Fruit fly (Drosophila melanogaster) whole organism, embryonic: ENCODE data around the gene Pvr.

Experiments
- CG10543 ChIP-seq: fragments of 200-800 bp; sonication (Bioruptor generic); optimal IDR thresholded peaks from 3 replicates; lab custom pipeline; 2017; ENCODE audit warnings: missing biosample characterization, mild to moderate bottlenecking, missing genetic modification characterization, moderate library complexity
- CG11093 ChIP-seq: fragments of 200-800 bp; sonication (Bioruptor generic); IDR thresholded peaks from 3 replicates; pipeline ENCODE4 v1.3.6; 2022; ENCODE audit warnings: missing biosample characterization, missing genetic modification characterization
- CG14710 ChIP-seq: fragments of 200-800 bp; sonication (Bioruptor generic); optimal IDR thresholded peaks from 3 replicates; lab custom pipeline; 2019; ENCODE audit warnings: missing biosample characterization, mild to moderate bottlenecking, missing genetic modification characterization, moderate library complexity
- CG15696 ChIP-seq: fragments of 200-800 bp; sonication (Bioruptor generic); optimal IDR thresholded peaks from 2 replicates; lab custom pipeline; 2019; ENCODE audit warnings: missing biosample characterization, mild to moderate bottlenecking, missing genetic modification characterization, moderate library complexity
- CG17361 ChIP-seq: fragments of 200-800 bp; sonication (Bioruptor generic); IDR thresholded peaks from 3 replicates; pipeline ENCODE4 v1.3.6; 2022; ENCODE audit warnings: missing biosample characterization, missing genetic modification characterization
- CG18011 ChIP-seq: fragments of 200-800 bp; sonication (Bioruptor generic); optimal IDR thresholded peaks from 2 replicates; lab custom pipeline; 2017; ENCODE audit warnings: missing biosample characterization, missing genetic modification characterization, mild to moderate bottlenecking, moderate library complexity, missing genotype
- CG18262 ChIP-seq: fragments of 200-800 bp; optimal IDR thresholded peaks from 3 replicates; lab custom pipeline; 2019; ENCODE audit warnings: missing biosample characterization, mild to moderate bottlenecking, missing genetic modification characterization, moderate library complexity
- CG18764 ChIP-seq: fragments of 200-800 bp; sonication (Bioruptor generic); optimal IDR thresholded peaks from 3 replicates; lab custom pipeline; 2016; ENCODE audit warnings: missing biosample characterization, missing genetic modification characterization
- CG2202 ChIP-seq: fragments of 200-800 bp; sonication (Bioruptor generic); optimal IDR thresholded peaks from 2 replicates; lab custom pipeline; 2018; ENCODE audit warnings: missing biosample characterization, mild to moderate bottlenecking, missing genetic modification characterization
- CG30431 ChIP-seq: fragments of 200-800 bp; sonication (Bioruptor generic); optimal IDR thresholded peaks from 2 replicates; lab custom pipeline; 2017; ENCODE audit warnings: missing biosample characterization, missing genetic modification characterization
- CG31365 ChIP-seq: fragments of 200-800 bp; sonication (Bioruptor generic); optimal IDR thresholded peaks from 2 replicates; lab custom pipeline; 2018; ENCODE audit warnings: missing biosample characterization, mild to moderate bottlenecking, missing genetic modification characterization
- CG3281 ChIP-seq: fragments of 200-800 bp; sonication (Bioruptor generic); optimal IDR thresholded peaks from 3 replicates; lab custom pipeline; 2017; ENCODE audit warnings: missing biosample characterization, mild to moderate bottlenecking, missing genetic modification characterization
- CG4282 ChIP-seq: fragments of 200-800 bp; sonication (Bioruptor generic); optimal IDR thresholded peaks from 2 replicates; lab custom pipeline; 2016; ENCODE audit warnings: missing biosample characterization, missing genetic modification characterization
- CG4328 ChIP-seq: fragments of 200-800 bp; sonication (Bioruptor generic); optimal IDR thresholded peaks from 3 replicates; lab custom pipeline; 2017; ENCODE audit warnings: missing biosample characterization, missing genetic modification reagents, missing genetic modification characterization
- CG4707 ChIP-seq: fragments of 200-800 bp; sonication (Bioruptor generic); optimal IDR thresholded peaks from 2 replicates; lab custom pipeline; 2018; ENCODE audit warnings: missing biosample characterization, mild to moderate bottlenecking, missing genetic modification characterization, moderate library complexity
- CG6272 ChIP-seq: fragments of 200-800 bp; sonication (Bioruptor generic); IDR thresholded peaks from 2 replicates; pipeline ENCODE4 v1.3.6; 2022; ENCODE audit warnings: missing biosample characterization, missing genetic modification characterization
- CG6683 ChIP-seq: fragments of 200-800 bp; sonication (Bioruptor generic); optimal IDR thresholded peaks from 2 replicates; lab custom pipeline; 2017; ENCODE audit warnings: missing biosample characterization, mild to moderate bottlenecking, missing genetic modification characterization, missing genetic modification reagents
- CG6791 ChIP-seq: fragments of 200-800 bp; sonication (Bioruptor generic); IDR thresholded peaks from 3 replicates; pipeline ENCODE4 v1.3.6; 2022; ENCODE audit warnings: missing biosample characterization, missing genetic modification characterization; ENCODE audit not compliant: partially characterized antibody
- CG7839 ChIP-seq: fragments of 200-800 bp; sonication (Bioruptor generic); optimal IDR thresholded peaks from 3 replicates; lab custom pipeline; 2018; ENCODE audit warnings: missing biosample characterization, mild to moderate bottlenecking, missing genetic modification characterization, moderate library complexity
- CG7928 ChIP-seq: fragments of 200-800 bp; sonication (Bioruptor generic); optimal IDR thresholded peaks from 2 replicates; lab custom pipeline; 2017; ENCODE audit warnings: missing biosample characterization, mild to moderate bottlenecking, missing genetic modification characterization
- CG8944 ChIP-seq: fragments of 200-800 bp; sonication (Bioruptor generic); optimal IDR thresholded peaks from 3 replicates; lab custom pipeline; 2016; ENCODE audit warnings: missing biosample characterization, missing genetic modification characterization
- CG9609 ChIP-seq: fragments of 200-800 bp; sonication (Bioruptor generic); optimal IDR thresholded peaks from 3 replicates; lab custom pipeline; 2016; ENCODE audit warnings: missing biosample characterization, missing genetic modification characterization
- CG9932 ChIP-seq: fragments of 200-800 bp; sonication (Bioruptor generic); IDR thresholded peaks from 2 replicates; pipeline ENCODE4 v1.3.6; 2022; ENCODE audit warnings: missing biosample characterization, missing genetic modification characterization
- CkIIα-i1 ChIP-seq: fragments of 200-800 bp; sonication (Bioruptor generic); IDR thresholded peaks from 2 replicates; pipeline ENCODE4 v1.3.6; 2022; ENCODE audit warnings: missing biosample characterization, missing genetic modification characterization
- D19B ChIP-seq: fragments of 200-800 bp; sonication (Bioruptor generic); optimal IDR thresholded peaks from 2 replicates; lab custom pipeline; 2017; ENCODE audit warnings: missing biosample characterization, mild to moderate bottlenecking, missing genetic modification characterization
- Hr78 ChIP-seq, 2 experiments: fragments of 200-800 bp in 1 of 2; fragments of >200 bp in 1 of 2; sonication (Bioruptor generic) in 1 of 2; optimal IDR thresholded peaks; 2 replicates each; lab custom pipeline; 2017 to 2019; ENCODE audit warnings: missing biosample characterization in 2 of 2, missing genetic modification characterization in 2 of 2, mild to moderate bottlenecking in 1 of 2, moderate library complexity in 1 of 2
- MESR4 ChIP-seq: fragments of 200-800 bp; sonication (Bioruptor generic); optimal IDR thresholded peaks from 2 replicates; lab custom pipeline; 2018; ENCODE audit warnings: missing biosample characterization, mild to moderate bottlenecking, missing genetic modification characterization, moderate library complexity
- Opbp ChIP-seq: fragments of 200-800 bp; sonication (Bioruptor generic); IDR thresholded peaks from 3 replicates; pipeline ENCODE4 v1.3.6; 2022; ENCODE audit warnings: missing biosample characterization, missing genetic modification characterization; ENCODE audit not compliant: partially characterized antibody
- Rfx ChIP-seq: fragments of 200-800 bp; sonication (Bioruptor generic); IDR thresholded peaks from 2 replicates; pipeline ENCODE4 v1.3.6; 2022; ENCODE audit warnings: missing biosample characterization, missing genetic modification characterization
- Six4 ChIP-seq: fragments of 200-800 bp; sonication (Bioruptor generic); optimal IDR thresholded peaks from 2 replicates; lab custom pipeline; 2016; ENCODE audit warnings: missing biosample characterization, missing genetic modification characterization
- btn ChIP-seq: fragments of 200-800 bp; sonication (Bioruptor generic); optimal IDR thresholded peaks from 2 replicates; lab custom pipeline; 2016; ENCODE audit warnings: missing biosample characterization, missing genetic modification characterization
- croc ChIP-seq: fragments of 200-800 bp; sonication (Bioruptor generic); conservative IDR thresholded peaks from 3 replicates; pipeline ENCODE4 v1.3.6; 2022; ENCODE audit warnings: missing biosample characterization, missing genetic modification characterization
- dmrt99B ChIP-seq: fragments of 200-800 bp; sonication (Bioruptor generic); optimal IDR thresholded peaks from 2 replicates; lab custom pipeline; 2018; ENCODE audit warnings: missing biosample characterization, mild to moderate bottlenecking, missing genetic modification characterization, moderate library complexity
- eve ChIP-seq, 2 experiments: fragments of >200 bp; optimal IDR thresholded peaks; 2 replicates each; lab custom pipeline; 2017; ENCODE audit warnings: missing biosample characterization in 2 of 2, missing genetic modification characterization in 2 of 2
- ewg ChIP-seq: fragments of 200-800 bp; sonication (Bioruptor generic); optimal IDR thresholded peaks from 3 replicates; lab custom pipeline; 2017; ENCODE audit warnings: mild to moderate bottlenecking, missing biosample characterization, missing genetic modification reagents, missing genetic modification characterization
- grau ChIP-seq: fragments of 200-800 bp; optimal IDR thresholded peaks from 3 replicates; lab custom pipeline; 2019; ENCODE audit warnings: missing biosample characterization, mild to moderate bottlenecking, missing genetic modification characterization, moderate library complexity
- gt ChIP-seq: fragments of 200-800 bp; sonication (Bioruptor generic); IDR thresholded peaks from 2 replicates; pipeline ENCODE4 v1.3.6; 2022; ENCODE audit warnings: missing biosample characterization, missing genetic modification characterization
- hkb ChIP-seq, 2 experiments: fragments of 200-800 bp in 1 of 2; fragments of >200 bp in 1 of 2; sonication (Bioruptor generic) in 1 of 2; IDR thresholded peaks in 1 of 2; optimal IDR thresholded peaks in 1 of 2; 2 replicates each; pipeline versions ENCODE4 v1.3.6 to Lab custom; 2017 to 2022; ENCODE audit warnings: missing biosample characterization in 1 of 2, missing genetic modification characterization in 1 of 2
- kah ChIP-seq: fragments of 200-800 bp; sonication (Bioruptor generic); optimal IDR thresholded peaks from 2 replicates; lab custom pipeline; 2018; ENCODE audit warnings: missing biosample characterization, mild to moderate bottlenecking, missing genetic modification characterization
- ken ChIP-seq: fragments of 200-800 bp; sonication (Bioruptor generic); IDR thresholded peaks from 3 replicates; pipeline ENCODE4 v1.3.6; 2022; ENCODE audit warnings: missing biosample characterization, missing genetic modification characterization
- kni ChIP-seq: fragments of 200-800 bp; sonication (Bioruptor generic); optimal IDR thresholded peaks from 3 replicates; lab custom pipeline; 2017; ENCODE audit warnings: mild to moderate bottlenecking, missing biosample characterization, missing genetic modification reagents, missing genetic modification characterization
- mam ChIP-seq: fragments of 200-800 bp; sonication (Bioruptor generic); optimal IDR thresholded peaks from 3 replicates; lab custom pipeline; 2016; ENCODE audit warnings: missing biosample characterization, missing genetic modification characterization
- nau ChIP-seq: fragments of 200-800 bp; sonication (Bioruptor generic); optimal IDR thresholded peaks from 3 replicates; lab custom pipeline; 2017; ENCODE audit warnings: missing biosample characterization, mild to moderate bottlenecking, missing genetic modification characterization, missing genetic modification reagents
- nerfin-2 ChIP-seq: fragments of 200-800 bp; sonication (Bioruptor generic); IDR thresholded peaks from 2 replicates; pipeline ENCODE4 v1.3.6; 2022; ENCODE audit warnings: missing biosample characterization, missing genetic modification characterization; ENCODE audit not compliant: partially characterized antibody
- nom ChIP-seq: fragments of 200-800 bp; sonication (Bioruptor generic); optimal IDR thresholded peaks from 2 replicates; lab custom pipeline; 2017; ENCODE audit warnings: missing biosample characterization, missing genetic modification characterization, mild to moderate bottlenecking, moderate library complexity, missing genetic modification reagents
- repo ChIP-seq: fragments of 200-800 bp; sonication (Bioruptor generic); optimal IDR thresholded peaks from 2 replicates; lab custom pipeline; 2016; ENCODE audit warnings: missing biosample characterization, missing genetic modification characterization
- rib ChIP-seq: fragments of 200-800 bp; sonication (Bioruptor generic); IDR thresholded peaks from 2 replicates; pipeline ENCODE4 v1.3.6; 2022; ENCODE audit warnings: missing biosample characterization, missing genetic modification characterization
- sob ChIP-seq: fragments of 200-800 bp; sonication (Bioruptor generic); IDR thresholded peaks from 2 replicates; pipeline ENCODE4 v1.3.6; 2022; ENCODE audit warnings: missing biosample characterization, missing genetic modification characterization

The Pvr gene

DNA sequence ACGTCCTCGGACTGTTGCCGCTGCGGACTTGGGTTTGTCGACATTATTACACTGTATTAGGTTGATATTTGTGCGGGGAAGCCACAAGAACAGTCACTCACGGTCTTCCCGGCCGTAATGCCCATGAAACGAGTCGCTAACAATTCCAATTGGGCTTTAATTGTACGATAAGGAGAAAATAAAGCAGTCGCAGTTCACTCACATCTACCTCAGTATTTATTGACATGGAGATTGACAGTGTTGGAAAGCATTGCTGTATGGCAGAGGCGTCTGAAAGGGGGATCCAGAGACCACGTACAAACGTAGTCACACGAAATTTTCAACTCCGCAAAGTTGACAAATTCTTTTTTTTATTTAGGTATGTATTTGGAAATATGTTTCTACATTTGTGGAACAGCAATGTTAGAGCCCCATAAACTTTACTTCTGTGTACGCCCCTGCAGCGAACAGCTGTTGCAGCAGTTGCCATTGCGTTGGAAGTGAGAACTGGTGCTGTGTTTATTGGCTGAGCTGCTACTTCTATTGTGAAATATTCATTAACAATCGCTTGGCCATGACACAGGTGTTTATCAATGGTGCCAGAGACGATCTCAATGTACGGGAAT, 26.9 kb downstream of the Pvr start, which contains the start of the genes CG8372 and CG8360 (continued):
- peak; percentile 95 for TF ChIP-seq CG6683
- peak; percentile 83 for TF ChIP-seq CG7928
- TF ChIP-seq CG30431 (GFP tag; lab: Kevin White, UChicago) = peak; percentile 98
- TF ChIP-seq grau (tag; lab: Kevin White, UChicago) = peak; percentile 97
- peak; percentile 97 for TF ChIP-seq CG14710 (tag; lab: Kevin White, UChicago)
- TF ChIP-seq ewg (GFP tag; lab: Kevin White, UChicago) = peak; percentile 95
- peak; percentile 99 for TF ChIP-seq repo (GFP tag; lab: Kevin White, UChicago)
- peak; percentile 98 for TF ChIP-seq CG18262 (tag; lab: Kevin White, UChicago)
- TF ChIP-seq dmrt99B (tag; lab: Kevin White, UChicago) = peak; percentile 98
- peak; percentile 99 for TF ChIP-seq sob (GFP tag; lab: Robert Waterston, UW)
- TF ChIP-seq CG31365 (tag; lab: Kevin White, UChicago) = peak; percentile 92
- TF ChIP-seq CG17361 (GFP tag; lab: Robert Waterston, UW) = peak; percentile 97
- peak; percentile 93 for TF ChIP-seq MESR4 (GFP tag; lab: Kevin White, UChicago)
- peak in 1 of 2 experiments; percentile 46 for TF ChIP-seq eve (GFP tag; optimal IDR thresholded peaks at IDR 0.05; lab: Kevin White, UChicago)
- TF ChIP-seq CG9932 = peak; percentile 99
- peak; percentile 99 for TF ChIP-seq rib (GFP tag; lab: Robert Waterston, UW)
- TF ChIP-seq CG2202 (tag; lab: Kevin White, UChicago) = peak; percentile 98
- TF ChIP-seq ken (GFP tag; lab: Robert Waterston, UW) = peak; percentile 99
- peak; percentile 99 for TF ChIP-seq Six4 (GFP tag; lab: Kevin White, UChicago)
- peak; percentile 98 for TF ChIP-seq CG10543 (GFP tag; lab: Kevin White, UChicago)
- TF ChIP-seq nerfin-2 (GFP tag; lab: Robert Waterston, UW) = no peak
- TF ChIP-seq CG7839 (tag; lab: Kevin White, UChicago) = peak; percentile 99
- TF ChIP-seq CG4282 (GFP tag; lab: Kevin White, UChicago) = peak; percentile 98
- TF ChIP-seq CG18764 (GFP tag; lab: Kevin White, UChicago) = peak; percentile 98
- TF ChIP-seq D19B (GFP tag; lab: Kevin White, UChicago) = peak; percentile 95
- peak; percentile 96 for TF ChIP-seq CG15696 (tag; lab: Kevin White, UChicago)
- TF ChIP-seq btn (GFP tag; lab: Kevin White, UChicago) = peak; percentile 98
- peak in 1 of 2 experiments; percentile 89 for TF ChIP-seq Hr78 (GFP tag; optimal IDR thresholded peaks at IDR 0.05; lab: Kevin White, UChicago)
- peak; percentile 99 for TF ChIP-seq mam (GFP tag; lab: Kevin White, UChicago)
- TF ChIP-seq CG8944 (GFP tag; lab: Kevin White, UChicago) = peak; percentile 99
- TF ChIP-seq CG6791 (GFP tag; lab: Robert Waterston, UW) = 0 out of 3 replicates have a peak, but pooled peaks have one; percentile 25
- TF ChIP-seq nom (GFP tag; lab: Kevin White, UChicago) = peak; percentile 98
- peak; percentile 99 for TF ChIP-seq nau (GFP tag; lab: Kevin White, UChicago)
- peak; percentile 98 for TF ChIP-seq CG3281
- TF ChIP-seq CG18011 (GFP tag; lab: Kevin White, UChicago) = peak; percentile 93
- TF ChIP-seq CG11093 (GFP tag; lab: Robert Waterston, UW) = peak; percentile 99
- peak; percentile 90 for TF ChIP-seq kni (GFP tag; lab: Kevin White, UChicago)
- peak; percentile 99 for TF ChIP-seq CG6272 (GFP tag; lab: Robert Waterston, UW)
- TF ChIP-seq CkIIα-i1 = peak; percentile 92
- TF ChIP-seq Opbp (GFP tag; lab: Robert Waterston, UW) = no peak; the same call in 2 of the 3 replicates
- TF ChIP-seq CG4328 (GFP tag; lab: Kevin White, UChicago) = peak; percentile 97
- TF ChIP-seq croc (GFP tag; lab: Robert Waterston, UW) = peak; percentile 97
- peak; percentile 100 for TF ChIP-seq Rfx (GFP tag; lab: Robert Waterston, UW)
- peak; percentile 93 for TF ChIP-seq kah (GFP tag; lab: Kevin White, UChicago)
- peak; percentile 97 for TF ChIP-seq gt (GFP tag; lab: Robert Waterston, UW)
- TF ChIP-seq CG9609 (GFP tag; lab: Kevin White, UChicago) = peak; percentile 99
- no peak for TF ChIP-seq hkb (optimal IDR thresholded peaks at IDR 0.05; lab: Kevin White, UChicago)
- peak; percentile 99 for TF ChIP-seq hkb (GFP tag; IDR thresholded peaks at IDR 0.05; lab: Robert Waterston, UW)
- TF ChIP-seq CG4707 = peak; percentile 95
